Worm (Caenorhabditis elegans) whole organism, L4/young adult: Measurements from ENCODE around the gene ndub-8.

ENCODE experiments used
- W03F9.2 ChIP-seq: fragments of 150-350 bp; optimal IDR thresholded peaks from 2 replicates; lab custom pipeline; 2014; ENCODE audit warnings: missing biosample characterization, missing genetic modification characterization
- dao-5 ChIP-seq: sonication (generic microtip); optimal IDR thresholded peaks from 2 replicates; lab custom pipeline; 2016; ENCODE audit warnings: missing genotype, missing genetic modification characterization, moderate library complexity, missing compliant biosample characterization
- him-1 ChIP-seq: sonication (generic microtip); optimal IDR thresholded peaks from 2 replicates; lab custom pipeline; 2016; ENCODE audit warnings: missing genotype, missing genetic modification reagents, missing genetic modification characterization, missing compliant biosample characterization

- TF ChIP-seq W03F9.2 (tag; lab: Kevin White, UChicago) (no peak), dao-5 (no peak), him-1 (no peak)
These were observed 6.9 kb downstream of the ndub-8 start for ce11 chrII:13879589-13879988.
